Worm (Caenorhabditis elegans) whole organism, mixed stage, embryonic: Measurements from ENCODE around the gene nog-1.

Experiments used
- pha-4 ChIP-seq: fragments of 150-350 bp; optimal IDR thresholded peaks from 2 replicates; lab custom pipeline; 2018; ENCODE audit warnings: missing biosample characterization, missing genetic modification reagents, missing genetic modification characterization
- snpc-4 ChIP-seq: fragments of 150-350 bp; optimal IDR thresholded peaks from 2 replicates; lab custom pipeline; 2014; ENCODE audit warnings: missing biosample characterization, missing genetic modification characterization
- zip-8 ChIP-seq: fragments of 150-350 bp; optimal IDR thresholded peaks from 2 replicates; lab custom pipeline; 2014; ENCODE audit warnings: missing biosample characterization, missing genetic modification characterization

ce11 chrIV:419674-420073 lies 26.0 kb downstream of the nog-1 start, which contains the start of gene eri-1:
- TF ChIP-seq pha-4 (tag; lab: Kevin White, UChicago) (no peak), snpc-4 (no peak), zip-8 (tag; lab: Kevin White, UChicago) (no peak)
